Worm (Caenorhabditis elegans) whole organism, young adult: ENCODE measurements around the gene pfd-5.

ENCODE experiments used
- B0336.3 ChIP-seq: fragments of 200-800 bp; sonication (Bioruptor generic); IDR thresholded peaks from 2 replicates; pipeline ENCODE4 v1.3.6; 2022; ENCODE audit warnings: missing genetic modification characterization, missing compliant biosample characterization
- C17E4.6 ChIP-seq: fragments of 200-800 bp; sonication (Bioruptor generic); IDR thresholded peaks from 2 replicates; pipeline ENCODE4 v1.3.6; 2022; ENCODE audit warnings: missing genetic modification reagents, missing genetic modification characterization, missing compliant biosample characterization
- F10E7.11 ChIP-seq: sonication (generic microtip); optimal IDR thresholded peaks from 2 replicates; lab custom pipeline; 2017; ENCODE audit warnings: mild to moderate bottlenecking, missing genetic modification characterization, moderate library complexity, missing compliant biosample characterization
- F39B2.1 ChIP-seq: fragments of 200-800 bp; sonication (Bioruptor generic); IDR thresholded peaks from 2 replicates; pipeline ENCODE4 v1.3.6; 2022; ENCODE audit warnings: missing genetic modification reagents, missing genetic modification characterization, missing compliant biosample characterization
- F49E8.2 ChIP-seq: sonication (generic microtip); optimal IDR thresholded peaks from 3 replicates; lab custom pipeline; 2017; ENCODE audit warnings: missing genetic modification characterization, mild to moderate bottlenecking, missing compliant biosample characterization, antibody characterized with exemption, moderate library complexity; ENCODE audit not compliant: insufficient read depth
- F55B11.4 ChIP-seq: sonication (generic microtip); optimal IDR thresholded peaks from 2 replicates; lab custom pipeline; 2016; ENCODE audit warnings: missing compliant biosample characterization, missing genetic modification characterization, borderline replicate concordance; ENCODE audit not compliant: insufficient read depth
- T26A5.8 ChIP-seq: sonication (generic microtip); optimal IDR thresholded peaks from 2 replicates; lab custom pipeline; 2016; ENCODE audit warnings: missing genetic modification characterization, missing compliant biosample characterization
- Y53F4B.3 ChIP-seq: fragments of 200-800 bp; sonication (Bioruptor generic); IDR thresholded peaks from 2 replicates; pipeline ENCODE4 v1.3.6; 2022; ENCODE audit warnings: missing genetic modification reagents, missing genetic modification characterization, missing compliant biosample characterization
- Y95B8A.8 ChIP-seq: fragments of 200-800 bp; sonication (Bioruptor generic); IDR thresholded peaks from 2 replicates; pipeline ENCODE4 v1.3.6; 2022; ENCODE audit warnings: missing genetic modification reagents, missing genetic modification characterization, missing compliant biosample characterization
- ZK185.1 ChIP-seq: sonication (generic microtip); optimal IDR thresholded peaks from 2 replicates; lab custom pipeline; 2016; ENCODE audit warnings: mild to moderate bottlenecking, missing genetic modification characterization, missing compliant biosample characterization; ENCODE audit not compliant: poor library complexity, severe bottlenecking
- akir-1 ChIP-seq: fragments of 200-800 bp; sonication (Bioruptor generic); optimal IDR thresholded peaks from 2 replicates; lab custom pipeline; 2018; ENCODE audit warnings: mild to moderate bottlenecking, missing genetic modification characterization, moderate library complexity, missing compliant biosample characterization
- aptf-3 ChIP-seq: fragments of 200-800 bp; sonication (Bioruptor generic); IDR thresholded peaks from 2 replicates; pipeline ENCODE4 v1.3.6; 2022; ENCODE audit warnings: missing genetic modification characterization, missing compliant biosample characterization
- attf-6 ChIP-seq: fragments of 200-800 bp; sonication (Bioruptor generic); IDR thresholded peaks from 2 replicates; pipeline ENCODE4 v1.3.6; 2022; ENCODE audit warnings: missing genetic modification reagents, missing genetic modification characterization, missing compliant biosample characterization
- bed-1 ChIP-seq: fragments of 200-800 bp; sonication (Bioruptor generic); IDR thresholded peaks from 2 replicates; pipeline ENCODE4 v1.3.6; 2022; ENCODE audit warnings: missing genetic modification reagents, missing genetic modification characterization, missing compliant biosample characterization
- bed-2 ChIP-seq: fragments of 200-800 bp; sonication (Bioruptor generic); IDR thresholded peaks from 2 replicates; pipeline ENCODE4 v1.3.6; 2022; ENCODE audit warnings: missing genetic modification reagents, missing genetic modification characterization, missing compliant biosample characterization
- cebp-1 ChIP-seq, 2 experiments: fragments of 200-800 bp in 1 of 2; sonication (Bioruptor generic) in 1 of 2; sonication (generic microtip) in 1 of 2; IDR thresholded peaks in 1 of 2; optimal IDR thresholded peaks in 1 of 2; 2 replicates each; pipeline versions ENCODE4 v1.3.6 to Lab custom; 2017 to 2022; ENCODE audit warnings: missing compliant biosample characterization in 2 of 2, missing genetic modification characterization in 2 of 2, mild to moderate bottlenecking in 1 of 2, missing genetic modification reagents in 1 of 2, moderate library complexity in 1 of 2
- ceh-100 ChIP-seq: fragments of 200-800 bp; sonication (Bioruptor generic); IDR thresholded peaks from 2 replicates; pipeline ENCODE4 v1.3.6; 2022; ENCODE audit warnings: missing genetic modification reagents, missing genetic modification characterization, missing compliant biosample characterization
- ceh-91 ChIP-seq: fragments of 200-800 bp; sonication (Bioruptor generic); IDR thresholded peaks from 2 replicates; pipeline ENCODE4 v1.3.6; 2022; ENCODE audit warnings: missing genetic modification reagents, missing genetic modification characterization, missing compliant biosample characterization
- dpff-1 ChIP-seq: sonication (generic microtip); optimal IDR thresholded peaks from 2 replicates; lab custom pipeline; 2017; ENCODE audit warnings: mild to moderate bottlenecking, missing genetic modification characterization, missing compliant biosample characterization
- efl-1 ChIP-seq: fragments of 150-350 bp; optimal IDR thresholded peaks from 2 replicates; lab custom pipeline; 2014; ENCODE audit warnings: missing biosample characterization, missing genetic modification reagents, missing genetic modification characterization
- hlh-12 ChIP-seq: sonication (generic microtip); optimal IDR thresholded peaks from 2 replicates; lab custom pipeline; 2016; ENCODE audit warnings: missing genetic modification characterization, missing compliant biosample characterization
- let-526 ChIP-seq: fragments of 200-800 bp; sonication (Bioruptor generic); IDR thresholded peaks from 2 replicates; pipeline ENCODE4 v1.3.6; 2022; ENCODE audit warnings: missing genetic modification reagents, missing genetic modification characterization, missing compliant biosample characterization
- lin-35 ChIP-seq, 3 experiments: fragments of 150-350 bp in 2 of 3; sonication (generic microtip) in 1 of 3; optimal IDR thresholded peaks; 2 replicates each; lab custom pipeline; 2014 to 2018; ENCODE audit warnings: missing biosample characterization in 3 of 3, missing genetic modification characterization in 3 of 3, missing genetic modification reagents in 3 of 3
- lsy-27 ChIP-seq: sonication (generic microtip); optimal IDR thresholded peaks from 2 replicates; lab custom pipeline; 2017; ENCODE audit warnings: missing genetic modification characterization, mild to moderate bottlenecking, missing compliant biosample characterization, antibody characterized with exemption, missing genotype, borderline replicate concordance; ENCODE audit not compliant: insufficient read depth
- mel-28 ChIP-seq: sonication (generic microtip); optimal IDR thresholded peaks from 2 replicates; lab custom pipeline; 2016; ENCODE audit warnings: borderline replicate concordance, mild to moderate bottlenecking, missing genetic modification characterization, missing compliant biosample characterization
- mxl-1 ChIP-seq: sonication (generic microtip); optimal IDR thresholded peaks from 2 replicates; lab custom pipeline; 2016; ENCODE audit warnings: missing genetic modification characterization, missing compliant biosample characterization
- nfya-1 ChIP-seq: sonication (generic microtip); optimal IDR thresholded peaks from 2 replicates; lab custom pipeline; 2017; ENCODE audit warnings: antibody characterized with exemption, missing compliant biosample characterization, missing genetic modification characterization, borderline replicate concordance; ENCODE audit not compliant: insufficient read depth
- nfya-2 ChIP-seq: fragments of 200-800 bp; sonication (Bioruptor generic); IDR thresholded peaks from 2 replicates; pipeline ENCODE4 v1.3.6; 2022; ENCODE audit warnings: missing genetic modification reagents, missing genetic modification characterization, missing compliant biosample characterization
- nfyb-1 ChIP-seq: fragments of 200-800 bp; sonication (Bioruptor generic); IDR thresholded peaks from 2 replicates; pipeline ENCODE4 v1.3.6; 2022; ENCODE audit warnings: missing genetic modification reagents, missing genetic modification characterization, missing compliant biosample characterization
- nhr-179 ChIP-seq: sonication (generic microtip); optimal IDR thresholded peaks from 2 replicates; lab custom pipeline; 2016; ENCODE audit warnings: mild to moderate bottlenecking, missing genetic modification characterization, missing compliant biosample characterization
- pbrm-1 ChIP-seq: fragments of 200-800 bp; sonication (Bioruptor generic); IDR thresholded peaks from 2 replicates; pipeline ENCODE4 v1.3.6; 2022; ENCODE audit warnings: missing genetic modification reagents, missing genetic modification characterization, missing compliant biosample characterization
- rcor-1 ChIP-seq: fragments of 200-800 bp; sonication (Bioruptor generic); IDR thresholded peaks from 2 replicates; pipeline ENCODE4 v1.3.6; 2022; ENCODE audit warnings: missing genetic modification reagents, missing genetic modification characterization, missing compliant biosample characterization
- rpc-1 ChIP-seq, 2 experiments: fragments of 150-350 bp in 1 of 2; sonication (generic microtip) in 1 of 2; optimal IDR thresholded peaks; 2 replicates each; lab custom pipeline; 2014 to 2018; ENCODE audit warnings: missing biosample characterization in 1 of 2, missing genetic modification characterization in 1 of 2, missing genetic modification reagents in 1 of 2, missing genotype in 1 of 2
- snpc-1.1 ChIP-seq: sonication (generic microtip); optimal IDR thresholded peaks from 2 replicates; lab custom pipeline; 2017; ENCODE audit warnings: missing genetic modification characterization, mild to moderate bottlenecking, missing compliant biosample characterization, antibody characterized with exemption, moderate library complexity, missing genotype, missing genetic modification reagents; ENCODE audit not compliant: insufficient read depth
- snpc-1.3 ChIP-seq: sonication (generic microtip); optimal IDR thresholded peaks from 2 replicates; lab custom pipeline; 2017; ENCODE audit warnings: missing genetic modification characterization, mild to moderate bottlenecking, missing compliant biosample characterization, antibody characterized with exemption, moderate library complexity, missing genotype, missing genetic modification reagents; ENCODE audit not compliant: insufficient read depth
- snpc-3.4 ChIP-seq: sonication (generic microtip); optimal IDR thresholded peaks from 2 replicates; lab custom pipeline; 2017; ENCODE audit warnings: missing genetic modification characterization, mild to moderate bottlenecking, missing compliant biosample characterization, antibody characterized with exemption, moderate library complexity, missing genotype, missing genetic modification reagents
- somi-1 ChIP-seq: fragments of 200-800 bp; sonication (Bioruptor generic); optimal IDR thresholded peaks from 2 replicates; lab custom pipeline; 2018; ENCODE audit warnings: mild to moderate bottlenecking, missing genetic modification characterization, missing compliant biosample characterization
- tbx-9 ChIP-seq: sonication (generic microtip); optimal IDR thresholded peaks from 2 replicates; lab custom pipeline; 2016; ENCODE audit warnings: borderline replicate concordance, missing genetic modification characterization, inconsistent platforms, missing compliant biosample characterization
- zim-3 ChIP-seq: sonication (generic microtip); optimal IDR thresholded peaks from 2 replicates; lab custom pipeline; 2017; ENCODE audit warnings: mild to moderate bottlenecking, missing genetic modification characterization, moderate library complexity, missing compliant biosample characterization
- ztf-22 ChIP-seq: fragments of 200-800 bp; sonication (Bioruptor generic); optimal IDR thresholded peaks from 2 replicates; lab custom pipeline; 2018; ENCODE audit warnings: mild to moderate bottlenecking, missing genetic modification characterization, moderate library complexity, missing compliant biosample characterization
- ztf-28 ChIP-seq: fragments of 200-800 bp; sonication (Bioruptor generic); IDR thresholded peaks from 2 replicates; pipeline ENCODE4 v1.3.6; 2022; ENCODE audit warnings: missing genetic modification reagents, missing genetic modification characterization, missing compliant biosample characterization

Gene pfd-5

ce11 chrIII:7178497-7178896 is 20.2 kb downstream of the pfd-5 start (continued):
- TF ChIP-seq nfya-1 (tag; lab: Kevin White, UChicago) (no peak), tbx-9 (no peak), nfya-2 (GFP tag; lab: Robert Waterston, UW) (0 out of 2 replicates have a peak, but pooled peaks have one; percentile 54), mxl-1 (tag; lab: Kevin White, UChicago) (no peak), somi-1 (GFP tag; lab: Kevin White, UChicago) (no peak), F39B2.1 (GFP tag; lab: Robert Waterston, UW) (peak; percentile 59; the same call in 1 of the 2 replicates), pbrm-1 (GFP tag; lab: Robert Waterston, UW) (peak; percentile 51; the same call in 1 of the 2 replicates), rcor-1 (GFP tag; lab: Robert Waterston, UW) (no peak), hlh-12 (no peak), ztf-22 (GFP tag; lab: Kevin White, UChicago) (no peak), ceh-100 (GFP tag; lab: Robert Waterston, UW) (no peak), cebp-1 (GFP tag; IDR thresholded peaks at IDR 0.05; lab: Robert Waterston, UW) (no peak), cebp-1 (tag; optimal IDR thresholded peaks at IDR 0.05; lab: Kevin White, UChicago) (peak; percentile 54), Y53F4B.3 (GFP tag; lab: Robert Waterston, UW) (no peak), ceh-91 (no peak), bed-1 (GFP tag; lab: Robert Waterston, UW) (no peak), F10E7.11 (tag; lab: Kevin White, UChicago) (no peak), snpc-1.1 (tag; lab: Kevin White, UChicago) (no peak), C17E4.6 (GFP tag; lab: Robert Waterston, UW) (no peak), ZK185.1 (tag; lab: Kevin White, UChicago) (no peak), attf-6 (GFP tag; lab: Robert Waterston, UW) (peak; percentile 56; the same call in 1 of the 2 replicates), nhr-179 (tag; lab: Kevin White, UChicago) (no peak), aptf-3 (GFP tag; lab: Robert Waterston, UW) (0 out of 2 replicates have a peak, but pooled peaks have one; percentile 10), F55B11.4 (tag; lab: Kevin White, UChicago) (no peak), lsy-27 (tag; lab: Kevin White, UChicago) (no peak), snpc-3.4 (tag; lab: Kevin White, UChicago) (peak; percentile 3), snpc-1.3 (tag; lab: Kevin White, UChicago) (peak; percentile 11), dpff-1 (tag; lab: Kevin White, UChicago) (no peak), F49E8.2 (tag; lab: Kevin White, UChicago) (peak; percentile 51), nfyb-1 (GFP tag; lab: Robert Waterston, UW) (peak; percentile 50; the same call in 1 of the 2 replicates), mel-28 (tag; lab: Kevin White, UChicago) (no peak), let-526 (GFP tag; lab: Robert Waterston, UW) (no peak), lin-35 (GFP tag; optimal IDR thresholded peaks at IDR 0.05; lab: Kevin White, UChicago) (no peak), ztf-28 (GFP tag; lab: Robert Waterston, UW) (no peak), efl-1 (GFP tag; lab: Kevin White, UChicago) (no peak), B0336.3 (GFP tag; lab: Robert Waterston, UW) (peak; percentile 82), rpc-1 (optimal IDR thresholded peaks at IDR 0.05; lab: Kevin White, UChicago) (no peak), rpc-1 (tag; optimal IDR thresholded peaks at IDR 0.05; lab: Kevin White, UChicago) (no peak), bed-2 (no peak), zim-3 (tag; lab: Kevin White, UChicago) (no peak), Y95B8A.8 (GFP tag; lab: Robert Waterston, UW) (peak; percentile 54; the same call in 1 of the 2 replicates), akir-1 (GFP tag; lab: Kevin White, UChicago) (no peak), T26A5.8 (tag; lab: Kevin White, UChicago) (no peak)
